Fruit fly (Drosophila melanogaster): ENCODE data around the gene CG7386.
A peak's percentile ranks its signal among the peaks of the same experiment; 100 is the strongest.

DNA sequence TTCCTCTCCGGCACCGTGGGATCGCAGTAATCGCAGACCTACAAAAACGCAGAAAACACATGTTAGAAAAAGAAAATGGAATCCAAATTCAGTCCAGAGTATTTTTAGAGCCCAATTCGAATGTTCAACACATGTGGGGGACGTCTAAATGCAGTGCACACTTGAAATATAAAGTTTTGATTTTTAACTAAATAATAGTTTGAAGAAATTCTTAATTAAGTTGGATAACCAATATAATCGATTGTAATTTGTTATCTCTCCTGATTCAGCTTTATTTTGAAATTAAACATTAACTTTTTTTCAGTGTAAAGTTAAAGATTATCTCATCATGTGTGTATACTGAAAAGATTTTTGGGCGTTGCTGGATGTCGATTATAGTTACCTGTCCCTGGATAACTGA is 27.7 kb downstream of the CG7386 start:
- peak; percentile 37; the same call in 1 of the 2 replicates for TF ChIP-seq CG12605 (GFP tag; IDR thresholded peaks at IDR 0.05)
- 0 out of 2 replicates have a peak, but pooled peaks have one; percentile 15 for TF ChIP-seq rn (GFP tag; IDR thresholded peaks at IDR 0.05)
- no peak for TF ChIP-seq CG8159 (tag; optimal IDR thresholded peaks at IDR 0.05)
- no peak for TF ChIP-seq fd96Ca (GFP tag; IDR thresholded peaks at IDR 0.05)
- no peak for TF ChIP-seq CG14655 (GFP tag; optimal IDR thresholded peaks at IDR 0.05)
- TF ChIP-seq EcR (GFP tag; optimal IDR thresholded peaks at IDR 0.05), result no peak
- TF ChIP-seq Pif1A (GFP tag; optimal IDR thresholded peaks at IDR 0.05), result no peak
- no peak for TF ChIP-seq CG10348 (GFP tag; IDR thresholded peaks at IDR 0.05)
- TF ChIP-seq CG4496 (GFP tag; IDR thresholded peaks at IDR 0.05), result peak; percentile 19; the same call in 1 of the 3 replicates
- no peak for TF ChIP-seq CG13204 (GFP tag; optimal IDR thresholded peaks at IDR 0.05)
- no peak for TF ChIP-seq CG32121 (GFP tag; IDR thresholded peaks at IDR 0.05)
- TF ChIP-seq CG8301 (tag; optimal IDR thresholded peaks at IDR 0.05), result no peak
